Fruit fly (Drosophila melanogaster) whole organism, embryonic: ENCODE data around the gene Pits.

Source experiments
- Ada2b ChIP-seq: fragments of 200-800 bp; sonication (Bioruptor generic); IDR thresholded peaks from 2 replicates; pipeline ENCODE4 v1.3.6; 2022; ENCODE audit warnings: missing biosample characterization, missing genetic modification characterization
- Atf3 ChIP-seq: fragments of 200-800 bp; sonication (Bioruptor generic); optimal IDR thresholded peaks from 3 replicates; lab custom pipeline; 2016; ENCODE audit warnings: missing biosample characterization, missing genetic modification characterization
- Atf6 ChIP-seq: fragments of 200-800 bp; sonication (Bioruptor generic); IDR thresholded peaks from 2 replicates; pipeline ENCODE4 v1.3.6; 2022; ENCODE audit warnings: missing biosample characterization, missing genetic modification characterization
- B-H1 ChIP-seq: fragments of 200-800 bp; sonication (Bioruptor generic); IDR thresholded peaks from 3 replicates; pipeline ENCODE4 v1.3.6; 2022; ENCODE audit warnings: missing biosample characterization, missing genetic modification characterization
- BtbVII ChIP-seq: fragments of 200-800 bp; sonication (Bioruptor generic); optimal IDR thresholded peaks from 3 replicates; lab custom pipeline; 2017; ENCODE audit warnings: missing biosample characterization, mild to moderate bottlenecking, missing genetic modification characterization
- CG10267 ChIP-seq: fragments of 200-800 bp; sonication (Bioruptor generic); optimal IDR thresholded peaks from 2 replicates; lab custom pipeline; 2018; ENCODE audit warnings: missing biosample characterization, mild to moderate bottlenecking, missing genetic modification characterization, moderate library complexity
- CG10321 ChIP-seq: fragments of 200-800 bp; sonication (Bioruptor generic); IDR thresholded peaks from 2 replicates; pipeline ENCODE4 v1.3.6; 2022; ENCODE audit warnings: missing biosample characterization, missing genetic modification characterization
- CG10543 ChIP-seq: fragments of 200-800 bp; sonication (Bioruptor generic); optimal IDR thresholded peaks from 3 replicates; lab custom pipeline; 2017; ENCODE audit warnings: missing biosample characterization, mild to moderate bottlenecking, missing genetic modification characterization, moderate library complexity
- CG11085 ChIP-seq: fragments of 200-800 bp; sonication (Bioruptor generic); IDR thresholded peaks from 2 replicates; pipeline ENCODE4 v1.3.6; 2022; ENCODE audit warnings: missing biosample characterization, missing genetic modification characterization
- CG11247 ChIP-seq: fragments of 200-800 bp; sonication (Bioruptor generic); IDR thresholded peaks from 2 replicates; pipeline ENCODE4 v1.3.6; 2022; ENCODE audit warnings: missing biosample characterization, missing genetic modification characterization
- CG11504 ChIP-seq: fragments of 200-800 bp; sonication (Bioruptor generic); optimal IDR thresholded peaks from 3 replicates; lab custom pipeline; 2019; ENCODE audit warnings: missing biosample characterization, mild to moderate bottlenecking, missing genetic modification characterization, moderate library complexity
- CG13296 ChIP-seq: fragments of 200-800 bp; sonication (Bioruptor generic); optimal IDR thresholded peaks from 3 replicates; lab custom pipeline; 2018; ENCODE audit warnings: missing biosample characterization, mild to moderate bottlenecking, missing genetic modification characterization
- CG14050 ChIP-seq: fragments of 200-800 bp; sonication (Bioruptor generic); IDR thresholded peaks from 3 replicates; pipeline ENCODE4 v1.3.6; 2022; ENCODE audit warnings: missing biosample characterization, missing genetic modification characterization
- CG15011 ChIP-seq: fragments of 200-800 bp; sonication (Bioruptor generic); optimal IDR thresholded peaks from 3 replicates; lab custom pipeline; 2018; ENCODE audit warnings: missing biosample characterization, mild to moderate bottlenecking, missing genetic modification characterization
- CG1603 ChIP-seq: fragments of 200-800 bp; sonication (Bioruptor generic); optimal IDR thresholded peaks from 2 replicates; lab custom pipeline; 2019; ENCODE audit warnings: missing biosample characterization, mild to moderate bottlenecking, missing genetic modification characterization, moderate library complexity
- CG1792 ChIP-seq: fragments of 200-800 bp; sonication (Bioruptor generic); optimal IDR thresholded peaks from 2 replicates; lab custom pipeline; 2016; ENCODE audit warnings: missing biosample characterization, missing genetic modification characterization
- CG2199 ChIP-seq: fragments of 200-800 bp; sonication (Bioruptor generic); IDR thresholded peaks from 3 replicates; pipeline ENCODE4 v1.3.6; 2022; ENCODE audit warnings: missing biosample characterization, missing genetic modification characterization
- CG3995 ChIP-seq: fragments of 200-800 bp; sonication (Bioruptor generic); optimal IDR thresholded peaks from 3 replicates; lab custom pipeline; 2016; ENCODE audit warnings: missing biosample characterization, missing genetic modification characterization
- CG4328 ChIP-seq: fragments of 200-800 bp; sonication (Bioruptor generic); optimal IDR thresholded peaks from 3 replicates; lab custom pipeline; 2017; ENCODE audit warnings: missing biosample characterization, missing genetic modification reagents, missing genetic modification characterization
- CG4404 ChIP-seq: fragments of 200-800 bp; sonication (Bioruptor generic); IDR thresholded peaks from 2 replicates; pipeline ENCODE4 v1.3.6; 2022; ENCODE audit warnings: missing biosample characterization, missing genetic modification characterization
- CG7357 ChIP-seq: fragments of 200-800 bp; sonication (Bioruptor generic); IDR thresholded peaks from 3 replicates; pipeline ENCODE4 v1.3.6; 2022; ENCODE audit warnings: missing biosample characterization, missing genetic modification characterization
- CG7928 ChIP-seq: fragments of 200-800 bp; sonication (Bioruptor generic); optimal IDR thresholded peaks from 2 replicates; lab custom pipeline; 2017; ENCODE audit warnings: missing biosample characterization, mild to moderate bottlenecking, missing genetic modification characterization
- CG7987 ChIP-seq: fragments of 200-800 bp; sonication (Bioruptor generic); optimal IDR thresholded peaks from 2 replicates; lab custom pipeline; 2018; ENCODE audit warnings: missing biosample characterization, mild to moderate bottlenecking, missing genetic modification characterization, moderate library complexity
- CHES-1-like ChIP-seq: fragments of 200-800 bp; sonication (Bioruptor generic); optimal IDR thresholded peaks from 2 replicates; lab custom pipeline; 2016; ENCODE audit warnings: missing biosample characterization, missing genetic modification characterization
- Dbx ChIP-seq: fragments of 200-800 bp; sonication (Bioruptor generic); IDR thresholded peaks from 3 replicates; pipeline ENCODE4 v1.3.6; 2022; ENCODE audit warnings: missing biosample characterization, missing genetic modification characterization
- E2f2 ChIP-seq: fragments of 200-800 bp; sonication (Bioruptor generic); IDR thresholded peaks from 2 replicates; pipeline ENCODE4 v1.3.6; 2022; ENCODE audit warnings: missing biosample characterization, missing genetic modification characterization
- HHEX ChIP-seq: fragments of 200-800 bp; sonication (Bioruptor generic); optimal IDR thresholded peaks from 3 replicates; lab custom pipeline; 2017; ENCODE audit warnings: missing biosample characterization, mild to moderate bottlenecking, missing genetic modification characterization, missing genetic modification reagents
- HLHmδ ChIP-seq: fragments of 200-800 bp; sonication (Bioruptor generic); optimal IDR thresholded peaks from 2 replicates; lab custom pipeline; 2018; ENCODE audit warnings: missing biosample characterization, mild to moderate bottlenecking, missing genetic modification characterization, moderate library complexity
- NC2α ChIP-seq: fragments of 200-800 bp; sonication (Bioruptor generic); optimal IDR thresholded peaks from 2 replicates; lab custom pipeline; 2016; ENCODE audit warnings: missing biosample characterization, missing genetic modification characterization
- Opbp ChIP-seq: fragments of 200-800 bp; sonication (Bioruptor generic); IDR thresholded peaks from 3 replicates; pipeline ENCODE4 v1.3.6; 2022; ENCODE audit warnings: missing biosample characterization, missing genetic modification characterization; ENCODE audit not compliant: partially characterized antibody
- Optix ChIP-seq: fragments of 200-800 bp; sonication (Bioruptor generic); IDR thresholded peaks from 3 replicates; pipeline ENCODE4 v1.3.6; 2022; ENCODE audit warnings: missing biosample characterization, missing genetic modification characterization
- PHDP ChIP-seq: fragments of 200-800 bp; sonication (Bioruptor generic); optimal IDR thresholded peaks from 3 replicates; lab custom pipeline; 2018; ENCODE audit warnings: missing biosample characterization, mild to moderate bottlenecking, missing genetic modification characterization, moderate library complexity
- Rfx ChIP-seq: fragments of 200-800 bp; sonication (Bioruptor generic); IDR thresholded peaks from 2 replicates; pipeline ENCODE4 v1.3.6; 2022; ENCODE audit warnings: missing biosample characterization, missing genetic modification characterization
- Scr ChIP-seq: fragments of 200-800 bp; sonication (Bioruptor generic); IDR thresholded peaks from 2 replicates; pipeline ENCODE4 v1.3.6; 2022; ENCODE audit warnings: missing biosample characterization, missing genetic modification characterization; ENCODE audit not compliant: partially characterized antibody
- ap ChIP-seq: fragments of 200-800 bp; sonication (Bioruptor generic); IDR thresholded peaks from 2 replicates; pipeline ENCODE4 v1.3.6; 2022; ENCODE audit warnings: missing biosample characterization, missing genetic modification characterization
- cas ChIP-seq: fragments of 200-800 bp; sonication (Bioruptor generic); IDR thresholded peaks from 2 replicates; pipeline ENCODE4 v1.3.6; 2022; ENCODE audit warnings: missing biosample characterization, missing genetic modification characterization
- danr ChIP-seq: fragments of 200-800 bp; sonication (Bioruptor generic); IDR thresholded peaks from 2 replicates; pipeline ENCODE4 v1.3.6; 2022; ENCODE audit warnings: missing biosample characterization, missing genetic modification characterization
- jing ChIP-seq: fragments of 200-800 bp; sonication (Bioruptor generic); optimal IDR thresholded peaks from 2 replicates; lab custom pipeline; 2018; ENCODE audit warnings: missing biosample characterization, mild to moderate bottlenecking, missing genetic modification characterization
- lbe ChIP-seq: fragments of 200-800 bp; sonication (Bioruptor generic); optimal IDR thresholded peaks from 2 replicates; lab custom pipeline; 2016; ENCODE audit warnings: missing biosample characterization, mild to moderate bottlenecking, missing genetic modification characterization
- oc ChIP-seq: fragments of 200-800 bp; sonication (Bioruptor generic); optimal IDR thresholded peaks from 2 replicates; lab custom pipeline; 2018; ENCODE audit warnings: missing biosample characterization, mild to moderate bottlenecking, missing genetic modification characterization, moderate library complexity
- org-1 ChIP-seq: fragments of 200-800 bp; sonication (Bioruptor generic); optimal IDR thresholded peaks from 2 replicates; lab custom pipeline; 2017; ENCODE audit warnings: missing biosample characterization, missing genetic modification characterization
- otp ChIP-seq: fragments of 200-800 bp; sonication (Bioruptor generic); IDR thresholded peaks from 3 replicates; pipeline ENCODE4, ENCODE4 v1.3.6; 2022; ENCODE audit warnings: missing biosample characterization, missing genetic modification characterization
- p53 ChIP-seq: fragments of 200-800 bp; sonication (Bioruptor generic); optimal IDR thresholded peaks from 2 replicates; lab custom pipeline; 2016; ENCODE audit warnings: missing biosample characterization, missing genetic modification characterization
- pum ChIP-seq: fragments of 200-800 bp; sonication (Bioruptor generic); optimal IDR thresholded peaks from 2 replicates; lab custom pipeline; 2016; ENCODE audit warnings: missing biosample characterization, missing genetic modification characterization
- salm ChIP-seq: fragments of 200-800 bp; sonication (Bioruptor generic); optimal IDR thresholded peaks from 2 replicates; lab custom pipeline; 2018; ENCODE audit warnings: missing biosample characterization, mild to moderate bottlenecking, missing genetic modification characterization
- sima ChIP-seq: fragments of 200-800 bp; sonication (Bioruptor generic); optimal IDR thresholded peaks from 2 replicates; lab custom pipeline; 2016; ENCODE audit warnings: missing biosample characterization, missing genetic modification characterization
- stc ChIP-seq: fragments of 200-800 bp; sonication (Bioruptor generic); IDR thresholded peaks from 2 replicates; pipeline ENCODE4 v1.3.6; 2022; ENCODE audit warnings: missing biosample characterization, missing genetic modification characterization
- trem ChIP-seq: fragments of 200-800 bp; optimal IDR thresholded peaks from 3 replicates; lab custom pipeline; 2019; ENCODE audit warnings: missing biosample characterization, mild to moderate bottlenecking, missing genetic modification characterization, moderate library complexity
- vfl ChIP-seq: fragments of 200-800 bp; sonication (Bioruptor generic); optimal IDR thresholded peaks from 2 replicates; lab custom pipeline; 2016; ENCODE audit warnings: missing biosample characterization, missing genetic modification characterization
- zen2 ChIP-seq: fragments of 200-800 bp; sonication (Bioruptor generic); IDR thresholded peaks from 3 replicates; pipeline ENCODE4 v1.3.6; 2022; ENCODE audit warnings: missing biosample characterization, missing genetic modification characterization; ENCODE audit not compliant: partially characterized antibody
- zfh2 ChIP-seq: fragments of 200-800 bp; sonication (Bioruptor generic); optimal IDR thresholded peaks from 2 replicates; lab custom pipeline; 2016; ENCODE audit warnings: missing biosample characterization, missing genetic modification characterization

Pits gene

DNA sequence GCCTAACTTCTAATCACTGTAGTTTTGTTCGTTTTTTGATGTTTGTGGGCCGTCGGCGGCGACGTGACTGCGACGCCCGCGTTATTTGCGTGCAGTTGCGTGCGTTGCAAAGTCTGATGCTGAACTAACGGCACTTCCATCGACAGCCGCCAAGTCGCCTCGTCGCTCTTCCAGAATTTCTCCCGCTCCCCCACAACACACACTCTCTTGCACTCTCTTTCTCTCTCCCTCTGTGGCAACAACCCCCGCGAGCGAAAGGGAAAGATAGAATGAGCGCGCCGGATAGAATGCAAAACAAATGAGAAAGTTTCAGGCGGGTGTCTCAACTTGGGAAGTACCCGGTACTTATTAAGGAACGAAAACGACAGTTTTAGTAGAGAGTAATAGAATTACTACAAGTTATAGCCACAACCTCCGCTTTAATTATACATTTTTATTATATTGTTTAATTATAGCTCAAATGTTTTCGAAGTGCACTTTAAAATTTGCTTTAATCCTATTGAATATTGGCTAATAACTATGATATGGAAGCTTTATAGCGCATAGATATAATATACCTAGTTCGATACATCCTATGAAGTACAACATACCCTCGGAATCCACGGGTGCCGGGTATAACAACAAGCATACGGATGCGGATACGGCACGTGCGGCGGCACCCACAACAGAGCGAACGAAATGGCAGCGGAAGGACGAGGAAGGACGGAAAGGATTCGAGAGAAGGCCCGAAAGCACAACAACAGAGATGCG lies 36.0 kb downstream of the Pits start (continued):
- TF ChIP-seq CG10267 (tag; lab: Kevin White, UChicago) (no peak), BtbVII (peak; percentile 34), Opbp (no peak), B-H1 (no peak), cas (no peak), CG13296 (GFP tag; lab: Kevin White, UChicago) (no peak), vfl (GFP tag; lab: Kevin White, UChicago) (no peak), oc (tag; lab: Kevin White, UChicago) (no peak), HHEX (GFP tag; lab: Kevin White, UChicago) (no peak), CG7357 (GFP tag; lab: Robert Waterston, UW) (0 out of 3 replicates have a peak, but pooled peaks have one; percentile 15), p53 (GFP tag; lab: Kevin White, UChicago) (no peak), zen2 (GFP tag; lab: Robert Waterston, UW) (no peak), CG4404 (no peak), pum (GFP tag; lab: Kevin White, UChicago) (no peak), CHES-1-like (GFP tag; lab: Kevin White, UChicago) (no peak), CG7928 (GFP tag; lab: Kevin White, UChicago) (no peak), CG11247 (GFP tag; lab: Robert Waterston, UW) (no peak), Rfx (GFP tag; lab: Robert Waterston, UW) (no peak; the same call in 1 of the 2 replicates), CG4328 (GFP tag; lab: Kevin White, UChicago) (no peak), org-1 (GFP tag; lab: Kevin White, UChicago) (no peak), CG10543 (GFP tag; lab: Kevin White, UChicago) (no peak), danr (GFP tag; lab: Robert Waterston, UW) (no peak), Scr (GFP tag; lab: Robert Waterston, UW) (no peak), CG11085 (GFP tag; lab: Robert Waterston, UW) (no peak), Ada2b (GFP tag; lab: Robert Waterston, UW) (no peak), CG11504 (tag; lab: Kevin White, UChicago) (peak; percentile 52), salm (tag; lab: Kevin White, UChicago) (no peak), otp (GFP tag; lab: Robert Waterston, UW) (no peak), E2f2 (no peak), Dbx (0 out of 3 replicates have a peak, but pooled peaks have one; percentile 8), lbe (GFP tag; lab: Kevin White, UChicago) (no peak), PHDP (tag; lab: Kevin White, UChicago) (peak; percentile 36), jing (no peak), CG14050 (GFP tag; lab: Robert Waterston, UW) (no peak), CG1603 (tag; lab: Kevin White, UChicago) (peak; percentile 15), CG15011 (GFP tag; lab: Kevin White, UChicago) (no peak), ap (GFP tag; lab: Robert Waterston, UW) (no peak), Optix (GFP tag; lab: Robert Waterston, UW) (no peak), CG2199 (GFP tag; lab: Robert Waterston, UW) (no peak), NC2α (GFP tag; lab: Kevin White, UChicago) (no peak), trem (tag; lab: Kevin White, UChicago) (no peak), Atf3 (GFP tag; lab: Kevin White, UChicago) (no peak), sima (GFP tag; lab: Kevin White, UChicago) (no peak), HLHmδ (GFP tag; lab: Kevin White, UChicago) (peak; percentile 19), CG7987 (GFP tag; lab: Kevin White, UChicago) (no peak), CG10321 (GFP tag; lab: Robert Waterston, UW) (no peak), CG1792 (GFP tag; lab: Kevin White, UChicago) (no peak), zfh2 (GFP tag; lab: Kevin White, UChicago) (no peak), CG3995 (GFP tag; lab: Kevin White, UChicago) (no peak), stc (GFP tag; lab: Robert Waterston, UW) (no peak), Atf6 (GFP tag; lab: Robert Waterston, UW) (no peak)
